Worm (Caenorhabditis elegans): Measurements from ENCODE around the gene F59D12.5.

Gene F59D12.5

DNA sequence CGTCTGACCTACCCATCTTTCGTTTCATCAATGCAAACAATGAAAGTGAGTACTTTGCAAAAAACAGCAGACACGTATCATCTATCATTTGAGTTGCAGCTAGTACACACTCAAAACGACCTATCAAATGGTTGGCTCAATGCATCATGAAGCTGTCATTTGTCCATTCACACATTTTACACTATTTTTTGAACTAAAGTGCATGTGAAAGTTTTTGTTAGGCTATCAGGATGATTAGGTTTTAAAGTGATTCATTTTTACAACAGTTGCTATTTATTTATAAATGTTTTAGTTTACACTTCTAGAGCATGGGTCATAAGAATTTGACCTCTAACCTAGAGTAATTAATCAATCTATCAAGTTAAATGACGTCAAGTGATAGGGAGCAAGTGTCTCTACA is 47.2 kb downstream of the F59D12.5 start:
- no peak for TF ChIP-seq ham-2 (GFP tag; optimal IDR thresholded peaks at IDR 0.05)
- TF ChIP-seq tbx-8 (GFP tag; optimal IDR thresholded peaks at IDR 0.05) = no peak
- TF ChIP-seq sptf-1 (tag; optimal IDR thresholded peaks at IDR 0.05) = no peak
- no peak for TF ChIP-seq nhr-76 (tag; optimal IDR thresholded peaks at IDR 0.05)

DNA sequence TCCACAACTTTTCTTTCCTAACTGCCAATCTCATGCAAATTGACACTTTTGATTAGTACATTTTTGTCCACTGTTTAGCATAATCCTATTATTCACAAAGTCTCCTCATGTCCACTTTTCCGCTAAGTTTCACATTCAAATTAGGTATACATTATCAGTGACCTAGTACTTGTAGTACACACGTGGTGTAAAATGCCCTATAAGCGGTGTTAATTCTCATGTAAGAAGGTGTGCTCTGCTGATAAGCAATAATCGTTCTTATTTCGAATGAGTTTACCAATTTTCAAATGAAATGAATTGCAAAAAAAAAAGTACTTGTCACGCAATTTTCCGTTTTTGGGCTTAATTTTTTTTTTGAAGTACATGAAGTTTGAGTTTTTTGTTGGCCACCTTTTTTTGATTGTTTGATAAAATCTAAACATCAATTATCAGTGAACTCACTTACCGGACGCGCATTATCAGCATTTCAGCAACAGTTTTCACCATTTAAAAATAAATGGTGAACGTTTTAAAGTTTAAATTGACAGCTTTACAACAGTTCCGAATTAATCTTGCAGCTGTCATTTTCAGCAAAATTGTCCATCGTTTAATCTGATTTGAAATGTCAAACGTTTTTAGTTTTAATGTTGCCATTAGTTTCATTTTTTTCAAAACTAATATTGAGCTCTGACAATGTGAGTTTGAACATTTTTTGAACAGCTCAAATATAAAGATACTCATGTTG is 48.3 kb downstream of the F59D12.5 start:
- TF ChIP-seq lin-13 (tag; optimal IDR thresholded peaks at IDR 0.05) (no peak), nhr-76 (tag; optimal IDR thresholded peaks at IDR 0.05) (no peak), flh-1 (GFP tag; optimal IDR thresholded peaks at IDR 0.05) (no peak), zip-8 (tag; optimal IDR thresholded peaks at IDR 0.05) (no peak), mep-1 (tag; optimal IDR thresholded peaks at IDR 0.05) (no peak), elt-1 (tag; optimal IDR thresholded peaks at IDR 0.05; ENCODE audit: borderline replicate concordance, insufficient read depth) (no peak), unc-39 (tag; optimal IDR thresholded peaks at IDR 0.05) (no peak), nhr-237 (tag; optimal IDR thresholded peaks at IDR 0.05) (no peak), drap-1 (GFP tag; optimal IDR thresholded peaks at IDR 0.05) (no peak), sptf-1 (tag; optimal IDR thresholded peaks at IDR 0.05) (no peak), mab-5 (tag; optimal IDR thresholded peaks at IDR 0.05) (no peak), sem-2 (GFP tag; optimal IDR thresholded peaks at IDR 0.05) (no peak), lin-32 (GFP tag; optimal IDR thresholded peaks at IDR 0.05) (no peak), snpc-4 (tag; optimal IDR thresholded peaks at IDR 0.05) (no peak), nhr-28 (tag; optimal IDR thresholded peaks at IDR 0.05) (no peak), ztf-11 (tag; optimal IDR thresholded peaks at IDR 0.05) (no peak), tbx-8 (GFP tag; optimal IDR thresholded peaks at IDR 0.05) (no peak), pha-4 (tag; optimal IDR thresholded peaks at IDR 0.05) (no peak), unc-120 (tag; optimal IDR thresholded peaks at IDR 0.05; ENCODE audit: poor library complexity, severe bottlenecking) (no peak), ham-2 (GFP tag; optimal IDR thresholded peaks at IDR 0.05) (no peak)

DNA sequence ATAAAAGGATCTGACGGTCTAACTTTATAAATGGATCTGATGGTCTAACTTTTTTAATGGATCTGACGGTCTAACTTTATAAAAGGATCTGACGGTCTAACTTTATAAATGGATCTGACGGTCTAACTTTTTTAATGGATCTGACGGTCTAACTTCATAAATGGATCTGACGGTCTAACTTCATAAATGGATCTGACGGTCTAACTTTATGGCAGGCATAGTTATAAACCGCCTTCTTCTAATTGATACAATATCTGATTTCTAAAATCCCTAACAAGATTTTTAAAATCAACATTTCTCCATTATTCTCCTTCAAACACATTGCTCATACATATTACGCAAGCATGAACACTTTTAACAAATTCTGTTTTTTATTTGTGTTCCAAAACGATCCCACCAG is 50.1 kb downstream of the F59D12.5 start, which contains the start of gene K09A9.8:
K09A9.8 (minus strand) TSS at position 101 of the 400 bp plus-strand sequence.
- no peak for TF ChIP-seq flh-1 (GFP tag; optimal IDR thresholded peaks at IDR 0.05)
- TF ChIP-seq M03D4.4 (tag; optimal IDR thresholded peaks at IDR 0.05) = no peak
- TF ChIP-seq unc-120 (tag; optimal IDR thresholded peaks at IDR 0.05; ENCODE audit: poor library complexity, severe bottlenecking) = no peak
- TF ChIP-seq ceh-83 (GFP tag; optimal IDR thresholded peaks at IDR 0.05) = no peak
- TF ChIP-seq lin-13 (tag; optimal IDR thresholded peaks at IDR 0.05) = no peak
- no peak for TF ChIP-seq blmp-1 (tag; optimal IDR thresholded peaks at IDR 0.05)
- TF ChIP-seq sem-2 (GFP tag; optimal IDR thresholded peaks at IDR 0.05) = no peak
- no peak for TF ChIP-seq nhr-28 (tag; optimal IDR thresholded peaks at IDR 0.05)
- TF ChIP-seq mep-1 (tag; optimal IDR thresholded peaks at IDR 0.05) = no peak
- no peak for TF ChIP-seq snpc-4 (tag; optimal IDR thresholded peaks at IDR 0.05)

Data from whole organism, mixed stage, embryonic.